Fruit fly (Drosophila melanogaster): ENCODE data around the gene Nrx-1.

Nrx-1 gene

DNA sequence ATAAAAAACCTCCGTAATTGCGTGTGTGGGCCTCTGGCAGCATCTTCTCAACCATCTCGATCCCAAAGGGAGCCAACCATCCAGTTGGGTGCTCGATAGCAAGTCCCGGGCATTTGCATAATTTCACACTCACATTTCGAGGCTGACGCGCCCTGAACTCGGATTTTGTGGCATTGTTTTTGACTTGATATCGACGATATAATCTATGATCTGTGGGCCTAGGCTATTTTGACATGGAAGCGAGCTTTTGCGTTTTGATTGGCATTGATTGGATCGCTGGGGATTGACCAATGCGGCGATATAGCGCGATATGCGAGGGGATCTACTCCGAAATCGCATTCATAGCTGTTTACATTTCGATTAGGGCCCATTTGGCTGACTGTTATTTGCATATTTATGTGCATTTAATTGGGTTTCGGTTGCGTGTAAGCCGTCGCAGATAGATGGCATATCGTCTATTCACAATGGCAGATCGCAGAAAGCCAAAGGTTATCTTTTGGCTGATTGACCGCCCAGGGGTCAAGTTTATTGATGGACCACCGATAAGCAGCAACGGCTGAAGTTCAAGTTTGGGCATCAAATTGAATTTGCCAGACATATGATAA lies 36.0 kb upstream of the Nrx-1 start (continued):
- TF ChIP-seq pb (GFP tag; optimal IDR thresholded peaks at IDR 0.05) = no peak
- TF ChIP-seq grn (GFP tag; optimal IDR thresholded peaks at IDR 0.05) = peak; percentile 79
- no peak for TF ChIP-seq CG7556 (GFP tag; optimal IDR thresholded peaks at IDR 0.05)
- TF ChIP-seq esg (GFP tag; conservative IDR thresholded peaks at IDR 0.05) = no peak
- no peak for TF ChIP-seq CG15601 (tag; optimal IDR thresholded peaks at IDR 0.05)
- no peak for TF ChIP-seq cas (GFP tag; IDR thresholded peaks at IDR 0.05)
- peak; percentile 77 for TF ChIP-seq CG15269 (tag; optimal IDR thresholded peaks at IDR 0.05)
- no peak for TF ChIP-seq CG12071 (GFP tag; optimal IDR thresholded peaks at IDR 0.05)
- TF ChIP-seq slp2 (GFP tag; optimal IDR thresholded peaks at IDR 0.05) = no peak
- no peak for TF ChIP-seq CG11398 (GFP tag; optimal IDR thresholded peaks at IDR 0.05)
- TF ChIP-seq CG10979 (tag; optimal IDR thresholded peaks at IDR 0.05) = no peak
- TF ChIP-seq CG32532 (GFP tag; IDR thresholded peaks at IDR 0.05) = no peak
- TF ChIP-seq Pdp1 (GFP tag; optimal IDR thresholded peaks at IDR 0.05) = peak in 1 of 2 experiments; percentile 9
- no peak for TF ChIP-seq Gsc (GFP tag; IDR thresholded peaks at IDR 0.05)

DNA sequence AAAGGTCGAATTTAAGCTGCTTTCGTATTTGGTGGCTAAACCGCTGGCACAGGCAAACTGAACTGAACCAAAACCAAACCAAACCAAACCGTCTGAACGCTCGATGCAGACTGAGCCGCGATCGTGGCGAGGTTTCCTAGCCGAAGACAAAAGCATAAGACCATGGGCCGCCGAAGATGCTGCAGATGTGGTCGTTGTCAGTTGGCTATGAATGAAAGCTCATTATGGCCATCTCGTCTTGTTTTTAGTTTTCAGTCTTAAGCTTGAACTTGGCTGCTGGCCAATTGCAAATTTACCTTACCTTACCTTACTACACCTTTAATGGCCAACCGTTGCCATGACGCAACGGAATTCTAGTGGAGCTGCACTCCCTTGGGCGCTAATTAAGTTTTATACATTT lies 32.3 kb upstream of the Nrx-1 start, which contains the start of gene CG13847:
TSS of gene CG13847 (minus strand) at position 101 of the 400 bp plus-strand sequence.
- TF ChIP-seq vnd (GFP tag; IDR thresholded peaks at IDR 0.05; ENCODE audit: partially characterized antibody) = 0 out of 3 replicates have a peak, but pooled peaks have one; percentile 7
- no peak for TF ChIP-seq ato (GFP tag; IDR thresholded peaks at IDR 0.05; ENCODE audit: partially characterized antibody)
- no peak for TF ChIP-seq CG7745 (tag; optimal IDR thresholded peaks at IDR 0.05)
- peak; percentile 28 for TF ChIP-seq pros (GFP tag; optimal IDR thresholded peaks at IDR 0.05)

DNA sequence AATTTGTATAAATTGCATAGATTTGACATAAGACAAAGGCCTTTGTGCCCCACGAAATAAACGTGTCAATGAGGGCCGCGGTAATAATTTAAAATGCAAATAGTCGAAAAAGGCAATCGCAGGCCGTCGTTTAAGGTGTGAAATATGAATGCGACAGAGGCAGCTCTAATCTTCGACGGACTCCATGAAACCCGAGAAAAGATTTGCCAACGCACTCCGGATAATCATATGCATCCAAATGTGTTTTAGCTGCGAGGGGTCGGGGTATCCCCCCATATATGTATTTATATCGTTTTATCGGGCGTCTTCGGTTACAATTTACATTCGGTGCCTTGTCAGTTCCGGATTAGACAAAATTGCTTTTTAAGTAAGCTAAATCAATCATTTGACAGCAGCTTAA lies 30.0 kb upstream of the Nrx-1 start:
- TF ChIP-seq CG17802 (tag; optimal IDR thresholded peaks at IDR 0.05) = no peak
- TF ChIP-seq maf-S (GFP tag; optimal IDR thresholded peaks at IDR 0.05) = no peak
- TF ChIP-seq abd-A (tag; optimal IDR thresholded peaks at IDR 0.05) = peak; percentile 60
- no peak for TF ChIP-seq CG15269 (tag; optimal IDR thresholded peaks at IDR 0.05)
- TF ChIP-seq Atf3 (GFP tag; optimal IDR thresholded peaks at IDR 0.05) = no peak
- no peak for TF ChIP-seq kah (GFP tag; optimal IDR thresholded peaks at IDR 0.05)
- no peak for TF ChIP-seq CG9437 (GFP tag; optimal IDR thresholded peaks at IDR 0.05)
- TF ChIP-seq CG15011 (GFP tag; optimal IDR thresholded peaks at IDR 0.05) = no peak
- TF ChIP-seq Scr (GFP tag; IDR thresholded peaks at IDR 0.05; ENCODE audit: partially characterized antibody) = no peak
- TF ChIP-seq nerfin-1 (tag; optimal IDR thresholded peaks at IDR 0.05) = no peak
- TF ChIP-seq Poxn (GFP tag; IDR thresholded peaks at IDR 0.05) = no peak
- no peak for TF ChIP-seq CG33213 (GFP tag; optimal IDR thresholded peaks at IDR 0.05)
- TF ChIP-seq CG13424 (tag; optimal IDR thresholded peaks at IDR 0.05) = no peak
- TF ChIP-seq ftz-f1 (GFP tag; optimal IDR thresholded peaks at IDR 0.05) = no peak
- TF ChIP-seq H15 (GFP tag; IDR thresholded peaks at IDR 0.05) = no peak
- no peak for TF ChIP-seq gfzf (GFP tag; optimal IDR thresholded peaks at IDR 0.05)
- peak in 1 of 2 experiments; percentile 12 for TF ChIP-seq Eip74EF (GFP tag; optimal IDR thresholded peaks at IDR 0.05)
- TF ChIP-seq esg (GFP tag; conservative IDR thresholded peaks at IDR 0.05) = no peak
- no peak for TF ChIP-seq CG12155 (GFP tag; optimal IDR thresholded peaks at IDR 0.05)
- no peak for TF ChIP-seq CG15073 (GFP tag; optimal IDR thresholded peaks at IDR 0.05)
- peak; percentile 20 for TF ChIP-seq pros (GFP tag; optimal IDR thresholded peaks at IDR 0.05)
- peak; percentile 66; the same call in 1 of the 2 replicates for TF ChIP-seq vvl (GFP tag; IDR thresholded peaks at IDR 0.05)
- peak; percentile 58 for TF ChIP-seq oc (tag; optimal IDR thresholded peaks at IDR 0.05)
- TF ChIP-seq HLH54F (GFP tag; optimal IDR thresholded peaks at IDR 0.05) = no peak
- TF ChIP-seq CG12219 (GFP tag; optimal IDR thresholded peaks at IDR 0.05) = no peak

All from whole organism, embryonic.